Worm (Caenorhabditis elegans) whole organism, L4 larva: ENCODE measurements around the gene K06A4.2.

ENCODE experiments used
- F26F4.8 ChIP-seq: fragments of 200-800 bp; sonication (Bioruptor generic); conservative IDR thresholded peaks from 2 replicates; pipeline ENCODE4 v1.3.6; 2022; ENCODE audit warnings: missing genetic modification characterization, missing compliant biosample characterization
- F44E2.7 ChIP-seq: fragments of 200-800 bp; sonication (Bioruptor generic); IDR thresholded peaks from 2 replicates; pipeline ENCODE4 v2.1.2; 2022; ENCODE audit warnings: missing genetic modification characterization, missing compliant biosample characterization
- Y48G9A.11 ChIP-seq: fragments of 200-800 bp; sonication (Bioruptor generic); IDR thresholded peaks from 2 replicates; pipeline ENCODE4 v1.3.6; 2022; ENCODE audit warnings: missing genetic modification reagents, missing genetic modification characterization, missing compliant biosample characterization
- Y75B8A.6 ChIP-seq: fragments of 200-800 bp; sonication (Bioruptor generic); IDR thresholded peaks from 2 replicates; pipeline ENCODE4 v1.3.6; 2022; ENCODE audit warnings: missing genetic modification reagents, missing genetic modification characterization, missing compliant biosample characterization
- aha-1 ChIP-seq: fragments of 150-350 bp; peaks from one replicate; lab custom pipeline; 2014; ENCODE audit warnings: missing biosample characterization, missing genetic modification characterization
- arid-1 ChIP-seq: fragments of 200-800 bp; sonication (Bioruptor generic); conservative IDR thresholded peaks from 2 replicates; pipeline ENCODE4 v1.3.6; 2022; ENCODE audit warnings: missing genetic modification reagents, missing genetic modification characterization, missing compliant biosample characterization
- ceh-32 ChIP-seq: sonication (generic microtip); optimal IDR thresholded peaks from 2 replicates; lab custom pipeline; 2016; ENCODE audit warnings: mild to moderate bottlenecking, missing genetic modification characterization, missing compliant biosample characterization; ENCODE audit not compliant: poor library complexity
- daf-16 ChIP-seq, 3 experiments: sonication (generic microtip); optimal IDR thresholded peaks; 2 replicates each; lab custom pipeline; 2016 to 2017; ENCODE audit warnings: missing genetic modification characterization in 3 of 3, missing genetic modification reagents in 3 of 3, mild to moderate bottlenecking in 2 of 3, missing compliant biosample characterization in 2 of 3, missing biosample characterization in 1 of 3, moderate library complexity in 1 of 3
- daf-19 ChIP-seq: fragments of 200-800 bp; sonication (Bioruptor generic); conservative IDR thresholded peaks from 2 replicates; pipeline ENCODE4 v1.3.6; 2022; ENCODE audit warnings: missing genetic modification characterization, missing compliant biosample characterization
- dmd-6 ChIP-seq: fragments of 200-800 bp; sonication (Bioruptor generic); IDR thresholded peaks from 2 replicates; pipeline ENCODE4 v1.3.6; 2022; ENCODE audit warnings: missing genetic modification reagents, missing genetic modification characterization, missing compliant biosample characterization
- dve-1 ChIP-seq: sonication (generic microtip); optimal IDR thresholded peaks from 2 replicates; lab custom pipeline; 2017; ENCODE audit warnings: antibody characterized with exemption, mild to moderate bottlenecking, missing genetic modification characterization, missing compliant biosample characterization; ENCODE audit not compliant: insufficient read depth
- fos-1 ChIP-seq: fragments of 150-350 bp; optimal IDR thresholded peaks from 2 replicates; lab custom pipeline; 2014; ENCODE audit warnings: missing biosample characterization, missing genetic modification characterization
- hlh-30 ChIP-seq: sonication (generic microtip); optimal IDR thresholded peaks from 2 replicates; lab custom pipeline; 2017; ENCODE audit warnings: antibody characterized with exemption, mild to moderate bottlenecking, missing genetic modification characterization, missing compliant biosample characterization; ENCODE audit not compliant: insufficient read depth
- lin-13 ChIP-seq: fragments of 150-350 bp; optimal IDR thresholded peaks from 2 replicates; lab custom pipeline; 2014; ENCODE audit warnings: missing biosample characterization, missing genetic modification reagents, missing genetic modification characterization
- lin-38 ChIP-seq: fragments of 200-800 bp; sonication (Bioruptor generic); IDR thresholded peaks from 2 replicates; pipeline ENCODE4 v1.3.6; 2022; ENCODE audit warnings: missing genetic modification reagents, missing genetic modification characterization, missing compliant biosample characterization
- lin-39 ChIP-seq: fragments of 150-350 bp; optimal IDR thresholded peaks from 2 replicates; lab custom pipeline; 2014; ENCODE audit warnings: missing biosample characterization, missing genetic modification reagents, missing genetic modification characterization
- madf-5 ChIP-seq, 2 experiments: fragments of 200-800 bp; sonication (Bioruptor generic); IDR thresholded peaks; 2 replicates each; pipeline ENCODE4 v1.3.6; 2022; ENCODE audit warnings: missing compliant biosample characterization in 2 of 2, missing genetic modification characterization in 2 of 2
- nhr-102 ChIP-seq: sonication (generic microtip); optimal IDR thresholded peaks from 2 replicates; lab custom pipeline; 2016; ENCODE audit warnings: mild to moderate bottlenecking, missing genetic modification characterization, moderate library complexity, missing compliant biosample characterization
- nhr-28 ChIP-seq: fragments of 150-350 bp; optimal IDR thresholded peaks from 2 replicates; lab custom pipeline; 2014; ENCODE audit warnings: missing biosample characterization, missing genetic modification characterization
- nhr-41 ChIP-seq: fragments of 200-800 bp; sonication (Bioruptor generic); IDR thresholded peaks from 2 replicates; pipeline ENCODE4 v1.3.6; 2022; ENCODE audit warnings: missing genetic modification reagents, missing genetic modification characterization, missing compliant biosample characterization
- nhr-42 ChIP-seq: fragments of 200-800 bp; sonication (Bioruptor generic); IDR thresholded peaks from 2 replicates; pipeline ENCODE4 v1.3.6; 2022; ENCODE audit warnings: missing genetic modification characterization, missing compliant biosample characterization
- nhr-6 ChIP-seq: fragments of 150-350 bp; optimal IDR thresholded peaks from 2 replicates; lab custom pipeline; 2014; ENCODE audit warnings: missing biosample characterization, missing genetic modification characterization
- nhr-77 ChIP-seq: fragments of 150-350 bp; optimal IDR thresholded peaks from 2 replicates; lab custom pipeline; 2014; ENCODE audit warnings: missing biosample characterization, missing genetic modification characterization
- pqm-1 ChIP-seq: sonication (generic microtip); optimal IDR thresholded peaks from 2 replicates; lab custom pipeline; 2017; ENCODE audit warnings: missing biosample characterization, missing genetic modification characterization
- rbr-2 ChIP-seq: sonication (generic microtip); optimal IDR thresholded peaks from 2 replicates; lab custom pipeline; 2016; ENCODE audit warnings: missing genotype, missing genetic modification characterization, missing compliant biosample characterization
- saeg-2 ChIP-seq: fragments of 200-800 bp; sonication (Bioruptor generic); IDR thresholded peaks from 2 replicates; pipeline ENCODE4 v1.3.6; 2022; ENCODE audit warnings: missing genetic modification reagents, missing genetic modification characterization, missing compliant biosample characterization
- skn-1 ChIP-seq: fragments of 150-350 bp; optimal IDR thresholded peaks from 2 replicates; lab custom pipeline; 2014; ENCODE audit warnings: missing biosample characterization, missing genetic modification characterization
- snpc-1.2 ChIP-seq: fragments of 200-800 bp; sonication (Bioruptor generic); IDR thresholded peaks from 2 replicates; pipeline ENCODE4 v1.3.6; 2022; ENCODE audit warnings: missing genetic modification reagents, missing genetic modification characterization, missing compliant biosample characterization
- spr-3 ChIP-seq: fragments of 200-800 bp; sonication (Bioruptor generic); optimal IDR thresholded peaks from 2 replicates; lab custom pipeline; 2018; ENCODE audit warnings: mild to moderate bottlenecking, missing genetic modification characterization, missing compliant biosample characterization
- tag-97 ChIP-seq: fragments of 200-800 bp; sonication (Bioruptor generic); IDR thresholded peaks from 2 replicates; pipeline ENCODE4 v1.3.6; 2022; ENCODE audit warnings: missing genetic modification characterization, missing compliant biosample characterization
- unc-130 ChIP-seq: sonication (generic microtip); optimal IDR thresholded peaks from 2 replicates; lab custom pipeline; 2016; ENCODE audit warnings: missing genetic modification reagents, missing genetic modification characterization, missing compliant biosample characterization
- unc-39 ChIP-seq: sonication (generic microtip); optimal IDR thresholded peaks from 2 replicates; lab custom pipeline; 2017; ENCODE audit warnings: missing biosample characterization, missing genetic modification characterization
- unc-62 ChIP-seq, 3 experiments: fragments of 150-350 bp in 1 of 3; sonication (generic microtip); optimal IDR thresholded peaks in 2 of 3; peaks in 1 of 3; 1 replicate in 1 of 3; 2 replicates in 2 of 3; lab custom pipeline; 2014 to 2017; ENCODE audit warnings: missing biosample characterization in 3 of 3, missing genetic modification characterization in 3 of 3, missing genetic modification reagents in 3 of 3, missing genotype in 1 of 3
- vab-7 ChIP-seq: fragments of 200-800 bp; sonication (Bioruptor generic); IDR thresholded peaks from 2 replicates; pipeline ENCODE4 v1.3.6; 2022; ENCODE audit warnings: missing genetic modification reagents, missing genetic modification characterization, missing compliant biosample characterization
- zag-1 ChIP-seq: fragments of 150-350 bp; optimal IDR thresholded peaks from 2 replicates; lab custom pipeline; 2014; ENCODE audit warnings: missing biosample characterization, missing genetic modification characterization
- ztf-11 ChIP-seq: fragments of 150-350 bp; optimal IDR thresholded peaks from 2 replicates; lab custom pipeline; 2014; ENCODE audit warnings: missing biosample characterization, missing genetic modification characterization
- ztf-7 ChIP-seq: fragments of 150-350 bp; optimal IDR thresholded peaks from 2 replicates; lab custom pipeline; 2014; ENCODE audit warnings: missing biosample characterization, missing genetic modification characterization

K06A4.2 gene

ce11 chrV:9526470-9526869, 42.5 kb downstream of the K06A4.2 start, which contains the start of gene C50F4.1 (continued):
- no peak for TF ChIP-seq lin-13 (GFP tag; lab: Kevin White, UChicago)
- TF ChIP-seq, all 104 proteins: peak for 10

DNA sequence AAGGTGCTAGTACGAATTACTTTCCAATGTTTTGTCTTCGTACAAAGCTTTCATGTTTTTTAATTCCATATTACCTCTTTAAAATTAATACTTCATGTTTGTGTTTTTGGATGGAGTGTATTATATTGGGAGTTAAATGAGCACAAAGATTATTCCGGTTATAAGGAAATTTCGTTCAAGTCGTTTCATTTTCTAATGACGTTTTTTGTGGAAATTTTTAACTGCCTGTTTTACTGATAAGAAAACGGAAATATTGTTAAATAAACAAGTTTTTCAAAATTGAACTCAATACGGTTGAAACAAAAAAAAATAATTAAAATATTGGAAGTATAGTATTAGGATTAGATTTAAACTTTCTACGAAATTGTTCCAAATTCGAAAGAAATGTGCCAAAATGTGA, 43.3 kb downstream of the K06A4.2 start:
- TF ChIP-seq pqm-1 (peak; percentile 4), daf-16 (GFP tag; optimal IDR thresholded peaks at IDR 0.05; lab: Kevin White, UChicago) (no peak), daf-16 (tag; optimal IDR thresholded peaks at IDR 0.05; lab: Kevin White, UChicago) (peak; percentile 39), nhr-28 (tag; lab: Kevin White, UChicago) (peak; percentile 42), saeg-2 (no peak), hlh-30 (tag; lab: Kevin White, UChicago) (no peak), F44E2.7 (GFP tag; lab: Robert Waterston, UW) (no peak), unc-62 (GFP tag; optimal IDR thresholded peaks at IDR 0.05 in 1 of 2; lab: Kevin White, UChicago) (peak in 1 of 2 experiments; percentile 16), unc-62 (tag; optimal IDR thresholded peaks at IDR 0.05; lab: Kevin White, UChicago) (no peak), dmd-6 (GFP tag; lab: Robert Waterston, UW) (peak; percentile 38), nhr-77 (peak; percentile 57)

DNA sequence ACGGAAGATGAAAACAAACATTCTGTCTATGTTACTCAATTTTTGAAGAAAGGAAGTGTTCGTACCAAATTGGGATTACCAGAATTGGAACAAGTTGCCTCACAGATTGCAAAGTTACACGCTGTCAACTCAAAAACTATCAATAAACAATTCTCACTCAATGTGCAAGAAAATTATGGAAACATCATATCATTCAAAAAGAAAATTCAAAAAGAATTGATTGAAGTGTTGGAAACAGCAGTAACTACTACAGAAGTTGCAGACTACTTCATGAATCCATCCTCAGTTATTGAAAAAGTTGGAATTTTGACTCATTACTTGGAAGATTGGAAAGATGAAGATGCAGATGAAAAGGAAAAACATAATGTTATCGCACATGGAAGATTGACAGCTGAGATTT, 44.0 kb downstream of the K06A4.2 start:
- TF ChIP-seq aha-1 (tag; lab: Kevin White, UChicago) (peak; percentile 96), snpc-1.2 (GFP tag; lab: Robert Waterston, UW) (no peak)

- TF ChIP-seq nhr-41 = no peak
- TF ChIP-seq ztf-7 = no peak
- no peak for TF ChIP-seq arid-1 (GFP tag; lab: Robert Waterston, UW)
- no peak for TF ChIP-seq vab-7 (GFP tag; lab: Robert Waterston, UW)
- TF ChIP-seq ztf-11 = no peak
- no peak for TF ChIP-seq madf-5 (GFP tag; IDR thresholded peaks at IDR 0.05; lab: Robert Waterston, UW)
- no peak for TF ChIP-seq daf-19 (GFP tag; lab: Robert Waterston, UW)
- TF ChIP-seq dve-1 (tag; lab: Kevin White, UChicago) = no peak
- TF ChIP-seq rbr-2 = no peak
- no peak for TF ChIP-seq fos-1 (tag; lab: Kevin White, UChicago)
- TF ChIP-seq nhr-28 (tag; lab: Kevin White, UChicago) = no peak
- TF ChIP-seq spr-3 = no peak
- no peak for TF ChIP-seq F44E2.7 (GFP tag; lab: Robert Waterston, UW)
These were observed 47.5 kb downstream of the K06A4.2 start, which contains the start of the genes C50F4.10 and pfk-1.2 for ce11 chrV:9531477-9531876. TSS of gene C50F4.10 (minus strand) at chrV:9531577. TSS of gene pfk-1.2 (plus strand) at chrV:9531801.

- no peak for TF ChIP-seq nhr-42 (GFP tag; lab: Robert Waterston, UW)
- no peak for TF ChIP-seq F26F4.8
- TF ChIP-seq tag-97 (GFP tag; lab: Robert Waterston, UW) = no peak
- no peak for TF ChIP-seq saeg-2
- TF ChIP-seq pqm-1 = no peak
- TF ChIP-seq nhr-6 (tag; lab: Kevin White, UChicago) = no peak
- TF ChIP-seq unc-39 (tag; lab: Kevin White, UChicago) = no peak
- no peak for TF ChIP-seq spr-3
- TF ChIP-seq lin-38 = no peak
- no peak for TF ChIP-seq lin-39 (tag; lab: Kevin White, UChicago)
- TF ChIP-seq Y75B8A.6 (GFP tag; lab: Robert Waterston, UW) = no peak
- no peak for TF ChIP-seq zag-1 (tag; lab: Kevin White, UChicago)
- TF ChIP-seq nhr-102 = no peak
- no peak for TF ChIP-seq skn-1 (tag; lab: Kevin White, UChicago)
- TF ChIP-seq unc-130 (GFP tag; lab: Kevin White, UChicago) = no peak
- TF ChIP-seq aha-1 (tag; lab: Kevin White, UChicago) = no peak
- TF ChIP-seq Y48G9A.11 (GFP tag; lab: Robert Waterston, UW) = no peak
- TF ChIP-seq ceh-32 (tag; lab: Kevin White, UChicago) = no peak
These were observed 50.6 kb downstream of the K06A4.2 start, which contains the start of gene tag-329 for ce11 chrV:9534621-9535020. TSS of gene tag-329 (plus strand) at chrV:9534921.
